Worm (Caenorhabditis elegans) whole organism, L1 larva: ENCODE measurements around the gene sar-1.
A peak's percentile ranks its signal among the peaks of the same experiment; 100 is the strongest.

Source experiments
- ces-1 ChIP-seq: fragments of 150-350 bp; optimal IDR thresholded peaks from 2 replicates; lab custom pipeline; 2014; ENCODE audit warnings: missing biosample characterization, missing genetic modification reagents, missing genetic modification characterization
- dpl-1 ChIP-seq, 3 experiments: fragments of 150-350 bp in 2 of 3; sonication (generic microtip) in 1 of 3; optimal IDR thresholded peaks; 2 replicates each; lab custom pipeline; 2014 to 2017; ENCODE audit warnings: missing biosample characterization in 3 of 3, missing genetic modification characterization in 3 of 3, missing genetic modification reagents in 3 of 3
- elt-3 ChIP-seq, 6 experiments: fragments of 150-350 bp in 1 of 6; sonication (generic microtip); optimal IDR thresholded peaks; 2 replicates each; lab custom pipeline; 2017 to 2018; ENCODE audit warnings: missing biosample characterization in 6 of 6, missing genetic modification characterization in 6 of 6, inconsistent platforms in 1 of 6
- jun-1 ChIP-seq: fragments of 150-350 bp; optimal IDR thresholded peaks from 2 replicates; lab custom pipeline; 2014; ENCODE audit warnings: missing biosample characterization, missing genetic modification reagents, missing genetic modification characterization
- lin-39 ChIP-seq: fragments of 150-350 bp; optimal IDR thresholded peaks from 2 replicates; lab custom pipeline; 2014; ENCODE audit warnings: missing biosample characterization, missing genetic modification reagents, missing genetic modification characterization
- mdl-1 ChIP-seq, 2 experiments: fragments of 150-350 bp; optimal IDR thresholded peaks; 2 replicates each; lab custom pipeline; 2014 to 2017; ENCODE audit warnings: missing biosample characterization in 2 of 2, missing genetic modification characterization in 2 of 2, inconsistent platforms in 1 of 2
- nhr-237 ChIP-seq: fragments of 150-350 bp; optimal IDR thresholded peaks from 2 replicates; lab custom pipeline; 2014; ENCODE audit warnings: missing biosample characterization, missing genetic modification characterization
- nhr-77 ChIP-seq: fragments of 150-350 bp; optimal IDR thresholded peaks from 2 replicates; lab custom pipeline; 2014; ENCODE audit warnings: missing biosample characterization, missing genetic modification characterization

DNA sequence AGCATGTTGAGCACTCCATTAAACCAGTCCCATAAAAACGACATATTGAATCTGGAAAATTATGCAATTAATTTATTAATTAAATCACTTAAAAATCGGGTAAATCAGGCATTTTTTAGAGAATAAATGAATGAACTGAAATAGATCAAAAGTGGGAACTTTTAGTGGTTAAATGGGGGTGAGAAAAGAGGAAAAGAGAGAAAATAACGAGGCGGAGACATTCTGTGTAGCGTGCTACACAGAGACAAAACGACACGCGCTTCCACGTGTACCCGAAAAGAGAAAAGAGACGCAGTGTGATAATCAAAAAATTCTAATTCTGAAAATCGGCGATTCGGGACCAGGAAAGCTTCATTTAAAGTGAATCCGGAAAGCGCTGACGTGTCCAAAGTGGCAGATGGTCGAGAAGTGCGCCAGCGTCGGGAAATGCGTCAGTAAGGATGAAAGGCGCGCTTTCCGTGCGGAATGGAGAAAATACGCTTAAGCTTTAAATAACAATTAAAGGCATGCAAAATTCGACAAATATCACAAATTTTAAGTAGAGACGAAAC lies at the start of gene sar-1:
- TF ChIP-seq lin-39 (tag; lab: Kevin White, UChicago) (peak; percentile 74), nhr-77 (tag; lab: Kevin White, UChicago) (peak; percentile 64), dpl-1 (GFP tag; optimal IDR thresholded peaks at IDR 0.05; lab: Kevin White, UChicago) (peak; percentile 58 to 83 (median 80)), mdl-1 (tag; optimal IDR thresholded peaks at IDR 0.05; lab: Kevin White, UChicago) (peak in 1 of 2 experiments; percentile 45), nhr-237 (tag; lab: Kevin White, UChicago) (peak; percentile 41), ces-1 (no peak), elt-3 (tag; optimal IDR thresholded peaks at IDR 0.05; lab: Kevin White, UChicago) (peak in 2 of 6 experiments; percentile 13 to 27), jun-1 (tag; lab: Kevin White, UChicago) (peak; percentile 69)
